Worm (Caenorhabditis elegans) whole organism, L1 larva: ENCODE data around the gene srx-39.

Experiments used
- F16B12.6 ChIP-seq: fragments of 150-350 bp; optimal IDR thresholded peaks from 2 replicates; lab custom pipeline; 2014; ENCODE audit warnings: missing biosample characterization, missing genetic modification characterization
- aha-1 ChIP-seq: fragments of 150-350 bp; optimal IDR thresholded peaks from 2 replicates; lab custom pipeline; 2014; ENCODE audit warnings: missing biosample characterization, missing genetic modification characterization
- alr-1 ChIP-seq: fragments of 200-800 bp; sonication (Bioruptor generic); optimal IDR thresholded peaks from 2 replicates; lab custom pipeline; 2018; ENCODE audit warnings: borderline replicate concordance, mild to moderate bottlenecking, missing genetic modification characterization, missing compliant biosample characterization
- blmp-1 ChIP-seq: fragments of 150-350 bp; optimal IDR thresholded peaks from 2 replicates; lab custom pipeline; 2014; ENCODE audit warnings: missing biosample characterization, missing genetic modification characterization
- ceh-63 ChIP-seq: fragments of 200-800 bp; sonication (Bioruptor generic); optimal IDR thresholded peaks from 2 replicates; lab custom pipeline; 2018; ENCODE audit warnings: mild to moderate bottlenecking, missing genetic modification characterization, missing compliant biosample characterization
- ceh-8 ChIP-seq: fragments of 200-800 bp; sonication (Bioruptor generic); optimal IDR thresholded peaks from 2 replicates; lab custom pipeline; 2018; ENCODE audit warnings: mild to moderate bottlenecking, missing genetic modification characterization, moderate library complexity, missing compliant biosample characterization
- ceh-82 ChIP-seq, 3 experiments: fragments of 150-350 bp in 1 of 3; sonication (generic microtip) in 2 of 3; optimal IDR thresholded peaks; 2 replicates each; lab custom pipeline; 2014 to 2017; ENCODE audit warnings: missing biosample characterization in 3 of 3, missing genetic modification characterization in 3 of 3
- ces-1 ChIP-seq: fragments of 150-350 bp; optimal IDR thresholded peaks from 2 replicates; lab custom pipeline; 2014; ENCODE audit warnings: missing biosample characterization, missing genetic modification reagents, missing genetic modification characterization
- dsc-1 ChIP-seq: sonication (generic microtip); optimal IDR thresholded peaks from 2 replicates; lab custom pipeline; 2016; ENCODE audit warnings: mild to moderate bottlenecking, missing genetic modification characterization, missing compliant biosample characterization
- efl-3 ChIP-seq: fragments of 200-800 bp; sonication (Bioruptor generic); optimal IDR thresholded peaks from 2 replicates; lab custom pipeline; 2018; ENCODE audit warnings: mild to moderate bottlenecking, missing genetic modification characterization, missing compliant biosample characterization
- egl-13 ChIP-seq: sonication (generic microtip); optimal IDR thresholded peaks from 2 replicates; lab custom pipeline; 2016; ENCODE audit warnings: missing genotype, missing genetic modification reagents, missing genetic modification characterization, missing compliant biosample characterization
- elt-2 ChIP-seq: sonication (generic microtip); optimal IDR thresholded peaks from 2 replicates; lab custom pipeline; 2016; ENCODE audit warnings: missing genetic modification characterization, mild to moderate bottlenecking, inconsistent platforms, missing compliant biosample characterization, missing genetic modification reagents
- elt-3 ChIP-seq, 6 experiments: fragments of 150-350 bp in 1 of 6; sonication (generic microtip); optimal IDR thresholded peaks; 2 replicates each; lab custom pipeline; 2017 to 2018; ENCODE audit warnings: missing biosample characterization in 6 of 6, missing genetic modification characterization in 6 of 6, inconsistent platforms in 1 of 6
- ets-5 ChIP-seq: fragments of 200-800 bp; sonication (Bioruptor generic); IDR thresholded peaks from 2 replicates; pipeline ENCODE4 v1.3.6; 2022; ENCODE audit warnings: missing genetic modification characterization, missing compliant biosample characterization
- fkh-10 ChIP-seq: sonication (generic microtip); optimal IDR thresholded peaks from 2 replicates; lab custom pipeline; 2017; ENCODE audit warnings: missing biosample characterization, missing genetic modification reagents, missing genetic modification characterization
- fkh-4 ChIP-seq: sonication (generic microtip); optimal IDR thresholded peaks from 2 replicates; lab custom pipeline; 2016; ENCODE audit warnings: missing compliant biosample characterization, missing genetic modification characterization, borderline replicate concordance
- fkh-8 ChIP-seq: sonication (generic microtip); optimal IDR thresholded peaks from 2 replicates; lab custom pipeline; 2016; ENCODE audit warnings: mild to moderate bottlenecking, missing genetic modification characterization, missing compliant biosample characterization
- grh-1 ChIP-seq: fragments of 200-800 bp; sonication (Bioruptor generic); IDR thresholded peaks from 2 replicates; pipeline ENCODE4 v1.3.6; 2022; ENCODE audit warnings: missing genetic modification reagents, missing genetic modification characterization, missing compliant biosample characterization
- hpl-2 ChIP-seq: fragments of 150-350 bp; optimal IDR thresholded peaks from 2 replicates; lab custom pipeline; 2014; ENCODE audit warnings: missing biosample characterization, missing genetic modification reagents, missing genetic modification characterization
- isw-1 ChIP-seq: fragments of 200-800 bp; sonication (Bioruptor generic); IDR thresholded peaks from 2 replicates; pipeline ENCODE4 v1.3.6; 2022; ENCODE audit warnings: missing genetic modification characterization, missing compliant biosample characterization
- lin-13 ChIP-seq: fragments of 150-350 bp; optimal IDR thresholded peaks from 2 replicates; lab custom pipeline; 2014; ENCODE audit warnings: missing biosample characterization, missing genetic modification reagents, missing genetic modification characterization
- lin-14 ChIP-seq: fragments of 200-800 bp; sonication (Bioruptor generic); optimal IDR thresholded peaks from 2 replicates; lab custom pipeline; 2018; ENCODE audit warnings: mild to moderate bottlenecking, missing genetic modification characterization, moderate library complexity, missing compliant biosample characterization
- lin-35 ChIP-seq, 2 experiments: fragments of 150-350 bp; optimal IDR thresholded peaks; 2 replicates each; lab custom pipeline; 2014; ENCODE audit warnings: missing biosample characterization in 2 of 2, missing genetic modification characterization in 2 of 2, missing genetic modification reagents in 2 of 2
- lsy-2 ChIP-seq, 2 experiments: fragments of 150-350 bp; optimal IDR thresholded peaks; 2 replicates each; lab custom pipeline; 2014; ENCODE audit warnings: missing biosample characterization in 2 of 2, missing genetic modification characterization in 2 of 2
- mdl-1 ChIP-seq, 2 experiments: fragments of 150-350 bp; optimal IDR thresholded peaks; 2 replicates each; lab custom pipeline; 2014 to 2017; ENCODE audit warnings: missing biosample characterization in 2 of 2, missing genetic modification characterization in 2 of 2, inconsistent platforms in 1 of 2
- mep-1 ChIP-seq: fragments of 150-350 bp; optimal IDR thresholded peaks from 2 replicates; lab custom pipeline; 2014; ENCODE audit warnings: missing biosample characterization, missing genetic modification characterization
- nhr-11 ChIP-seq: fragments of 150-350 bp; optimal IDR thresholded peaks from 2 replicates; lab custom pipeline; 2014; ENCODE audit warnings: missing biosample characterization, missing genetic modification characterization
- nhr-12 ChIP-seq: sonication (generic microtip); optimal IDR thresholded peaks from 2 replicates; lab custom pipeline; 2017; ENCODE audit warnings: missing biosample characterization, missing genetic modification characterization
- nhr-19 ChIP-seq: fragments of 200-800 bp; sonication (Bioruptor generic); conservative IDR thresholded peaks from 2 replicates; pipeline ENCODE4 v1.3.6; 2022; ENCODE audit warnings: missing genetic modification characterization, missing compliant biosample characterization
- nhr-28 ChIP-seq: fragments of 150-350 bp; optimal IDR thresholded peaks from 2 replicates; lab custom pipeline; 2014; ENCODE audit warnings: missing biosample characterization, missing genetic modification characterization
- nhr-47 ChIP-seq: sonication (generic microtip); optimal IDR thresholded peaks from 2 replicates; lab custom pipeline; 2016; ENCODE audit warnings: mild to moderate bottlenecking, missing genetic modification characterization, moderate library complexity, missing compliant biosample characterization
- nhr-71 ChIP-seq: sonication (generic microtip); optimal IDR thresholded peaks from 2 replicates; lab custom pipeline; 2016; ENCODE audit warnings: mild to moderate bottlenecking, missing genetic modification characterization, moderate library complexity, missing compliant biosample characterization
- nhr-84 ChIP-seq: sonication (generic microtip); optimal IDR thresholded peaks from 2 replicates; lab custom pipeline; 2017; ENCODE audit warnings: missing biosample characterization, missing genetic modification characterization
- rnt-1 ChIP-seq: sonication (generic microtip); optimal IDR thresholded peaks from 2 replicates; lab custom pipeline; 2016; ENCODE audit warnings: mild to moderate bottlenecking, missing genetic modification characterization, moderate library complexity, missing compliant biosample characterization
- snpc-4 ChIP-seq: fragments of 150-350 bp; optimal IDR thresholded peaks from 2 replicates; lab custom pipeline; 2014; ENCODE audit warnings: missing biosample characterization, missing genetic modification characterization
- sox-4 ChIP-seq: sonication (generic microtip); optimal IDR thresholded peaks from 2 replicates; lab custom pipeline; 2016; ENCODE audit warnings: missing genetic modification characterization, missing compliant biosample characterization
- sup-37 ChIP-seq: fragments of 200-800 bp; sonication (Bioruptor generic); optimal IDR thresholded peaks from 2 replicates; lab custom pipeline; 2018; ENCODE audit warnings: mild to moderate bottlenecking, missing genetic modification characterization, missing compliant biosample characterization
- tlp-1 ChIP-seq: fragments of 150-350 bp; optimal IDR thresholded peaks from 2 replicates; lab custom pipeline; 2014; ENCODE audit warnings: missing biosample characterization, missing genetic modification characterization
- unc-130 ChIP-seq: fragments of 150-350 bp; optimal IDR thresholded peaks from 2 replicates; lab custom pipeline; 2017; ENCODE audit warnings: missing biosample characterization, missing genetic modification characterization, inconsistent platforms
- unc-30 ChIP-seq: sonication (generic microtip); optimal IDR thresholded peaks from 2 replicates; lab custom pipeline; 2017; ENCODE audit warnings: missing biosample characterization, missing genetic modification characterization
- unc-86 ChIP-seq: sonication (generic microtip); optimal IDR thresholded peaks from 2 replicates; lab custom pipeline; 2016; ENCODE audit warnings: missing genetic modification characterization, missing compliant biosample characterization
- xbp-1 ChIP-seq: sonication (generic microtip); optimal IDR thresholded peaks from 2 replicates; lab custom pipeline; 2016; ENCODE audit warnings: missing genetic modification characterization, missing compliant biosample characterization
- zag-1 ChIP-seq: fragments of 150-350 bp; optimal IDR thresholded peaks from 2 replicates; lab custom pipeline; 2014; ENCODE audit warnings: missing biosample characterization, missing genetic modification characterization
- zip-4 ChIP-seq: fragments of 200-800 bp; sonication (Bioruptor generic); optimal IDR thresholded peaks from 2 replicates; lab custom pipeline; 2018; ENCODE audit warnings: mild to moderate bottlenecking, missing genetic modification characterization, moderate library complexity, missing compliant biosample characterization
- ztf-11 ChIP-seq, 2 experiments: sonication (generic microtip); optimal IDR thresholded peaks; 2 replicates each; lab custom pipeline; 2016 to 2017; ENCODE audit warnings: missing genetic modification characterization in 2 of 2, missing biosample characterization in 1 of 2, missing compliant biosample characterization in 1 of 2

The srx-39 gene

ce11 chrV:5201706-5202105 lies 44.1 kb upstream of the srx-39 start:
- TF ChIP-seq dsc-1 = peak; percentile 62
- no peak for TF ChIP-seq unc-86 (tag; lab: Kevin White, UChicago)
- no peak for TF ChIP-seq nhr-12 (tag; lab: Kevin White, UChicago)
- no peak for TF ChIP-seq zag-1
- no peak for TF ChIP-seq nhr-11 (tag; lab: Kevin White, UChicago)
- TF ChIP-seq nhr-47 (tag; lab: Kevin White, UChicago) = no peak
- peak; percentile 1 for TF ChIP-seq unc-30 (tag; lab: Kevin White, UChicago)
- TF ChIP-seq elt-3 (tag; optimal IDR thresholded peaks at IDR 0.05; lab: Kevin White, UChicago) = no peak
- TF ChIP-seq snpc-4 (tag; lab: Kevin White, UChicago) = no peak
- no peak for TF ChIP-seq fkh-8 (tag; lab: Kevin White, UChicago)
- no peak for TF ChIP-seq ztf-11 (tag; optimal IDR thresholded peaks at IDR 0.05; lab: Kevin White, UChicago)
- no peak for TF ChIP-seq hpl-2
- TF ChIP-seq nhr-71 (tag; lab: Kevin White, UChicago) = no peak
- no peak for TF ChIP-seq efl-3 (GFP tag; lab: Kevin White, UChicago)

ce11 chrV:5200188-5200587 lies 42.6 kb upstream of the srx-39 start:
- peak; percentile 44 for TF ChIP-seq fkh-10
- no peak for TF ChIP-seq xbp-1 (tag; lab: Kevin White, UChicago)
- TF ChIP-seq grh-1 (GFP tag; lab: Robert Waterston, UW) = no peak
- no peak for TF ChIP-seq isw-1 (GFP tag; lab: Robert Waterston, UW)
- no peak for TF ChIP-seq alr-1 (tag; lab: Kevin White, UChicago)
- TF ChIP-seq zip-4 = no peak
- TF ChIP-seq ceh-82 (tag; optimal IDR thresholded peaks at IDR 0.05; lab: Kevin White, UChicago) = no peak
- no peak for TF ChIP-seq elt-3 (tag; optimal IDR thresholded peaks at IDR 0.05; lab: Kevin White, UChicago)
- no peak for TF ChIP-seq F16B12.6 (tag; lab: Kevin White, UChicago)
- no peak for TF ChIP-seq nhr-12 (tag; lab: Kevin White, UChicago)
- no peak for TF ChIP-seq rnt-1 (tag; lab: Kevin White, UChicago)
- TF ChIP-seq ceh-8 (GFP tag; lab: Kevin White, UChicago) = peak; percentile 31
- TF ChIP-seq unc-130 (tag; lab: Kevin White, UChicago) = no peak
- no peak for TF ChIP-seq lin-13 (GFP tag; lab: Kevin White, UChicago)
- TF ChIP-seq nhr-11 (tag; lab: Kevin White, UChicago) = no peak
- no peak for TF ChIP-seq fkh-8 (tag; lab: Kevin White, UChicago)
- TF ChIP-seq blmp-1 = no peak
- TF ChIP-seq egl-13 = no peak
- peak; percentile 49 for TF ChIP-seq lin-14 (GFP tag; lab: Kevin White, UChicago)
- peak; percentile 14 for TF ChIP-seq nhr-71 (tag; lab: Kevin White, UChicago)
- no peak for TF ChIP-seq nhr-84 (tag; lab: Kevin White, UChicago)
- TF ChIP-seq sox-4 (tag; lab: Kevin White, UChicago) = no peak
- no peak for TF ChIP-seq ztf-11 (tag; optimal IDR thresholded peaks at IDR 0.05; lab: Kevin White, UChicago)
- peak; percentile 3 for TF ChIP-seq nhr-47 (tag; lab: Kevin White, UChicago)
- TF ChIP-seq lsy-2 (tag; optimal IDR thresholded peaks at IDR 0.05; lab: Kevin White, UChicago) = no peak
- TF ChIP-seq mdl-1 (tag; optimal IDR thresholded peaks at IDR 0.05; lab: Kevin White, UChicago) = no peak
- TF ChIP-seq ces-1 (GFP tag; lab: Kevin White, UChicago) = peak; percentile 76
- TF ChIP-seq ets-5 (GFP tag; lab: Robert Waterston, UW) = no peak

- TF ChIP-seq nhr-19 (GFP tag; lab: Robert Waterston, UW) (no peak), ceh-63 (GFP tag; lab: Kevin White, UChicago) (no peak), sup-37 (GFP tag; lab: Kevin White, UChicago) (no peak), mep-1 (tag; lab: Kevin White, UChicago) (no peak), fkh-4 (no peak), aha-1 (tag; lab: Kevin White, UChicago) (no peak), elt-2 (tag; lab: Kevin White, UChicago) (no peak), nhr-12 (tag; lab: Kevin White, UChicago) (no peak), tlp-1 (no peak), lin-35 (GFP tag; optimal IDR thresholded peaks at IDR 0.05; lab: Kevin White, UChicago) (no peak), nhr-28 (tag; lab: Kevin White, UChicago) (no peak)
- TF ChIP-seq, all 84 proteins: peak for 0
These were observed 40.7 kb upstream of the srx-39 start, which contains the start of gene Y47A7.2 for ce11 chrV:5198240-5198639. Gene Y47A7.2, minus strand, starts transcription at chrV:5198340.
